Fruit fly (Drosophila melanogaster) whole organism, embryonic: ENCODE results near the gene CG31223.

Experiments
- Antp ChIP-seq: fragments of 200-800 bp; sonication (Bioruptor generic); optimal IDR thresholded peaks from 3 replicates; lab custom pipeline; 2016; ENCODE audit warnings: missing biosample characterization, missing genetic modification characterization
- Atf-2 ChIP-seq: fragments of 200-800 bp; sonication (Bioruptor generic); optimal IDR thresholded peaks from 2 replicates; lab custom pipeline; 2016; ENCODE audit warnings: missing biosample characterization, missing genetic modification characterization
- CG11398 ChIP-seq: fragments of 200-800 bp; sonication (Bioruptor generic); optimal IDR thresholded peaks from 2 replicates; lab custom pipeline; 2016; ENCODE audit warnings: missing biosample characterization, missing genetic modification characterization
- CG11504 ChIP-seq: fragments of 200-800 bp; sonication (Bioruptor generic); optimal IDR thresholded peaks from 3 replicates; lab custom pipeline; 2019; ENCODE audit warnings: missing biosample characterization, mild to moderate bottlenecking, missing genetic modification characterization, moderate library complexity
- CG12104 ChIP-seq: fragments of 200-800 bp; sonication (Bioruptor generic); optimal IDR thresholded peaks from 3 replicates; lab custom pipeline; 2016; ENCODE audit warnings: missing biosample characterization, missing genetic modification characterization
- CG13624 ChIP-seq: fragments of 200-800 bp; sonication (Bioruptor generic); optimal IDR thresholded peaks from 2 replicates; lab custom pipeline; 2016; ENCODE audit warnings: missing biosample characterization, missing genetic modification characterization
- CG14014 ChIP-seq: fragments of 200-800 bp; sonication (Bioruptor generic); IDR thresholded peaks from 2 replicates; pipeline ENCODE4 v1.3.6; 2022; ENCODE audit warnings: missing biosample characterization, missing genetic modification characterization
- CG15269 ChIP-seq: fragments of 200-800 bp; sonication (Bioruptor generic); optimal IDR thresholded peaks from 2 replicates; lab custom pipeline; 2018; ENCODE audit warnings: missing biosample characterization, mild to moderate bottlenecking, missing genetic modification characterization, moderate library complexity
- CG16779 ChIP-seq: fragments of 200-800 bp; sonication (Bioruptor generic); IDR thresholded peaks from 2 replicates; pipeline ENCODE4 v1.3.6; 2022; ENCODE audit warnings: missing biosample characterization, missing genetic modification characterization
- CG2199 ChIP-seq: fragments of 200-800 bp; sonication (Bioruptor generic); IDR thresholded peaks from 3 replicates; pipeline ENCODE4 v1.3.6; 2022; ENCODE audit warnings: missing biosample characterization, missing genetic modification characterization
- CG30431 ChIP-seq: fragments of 200-800 bp; sonication (Bioruptor generic); optimal IDR thresholded peaks from 2 replicates; lab custom pipeline; 2017; ENCODE audit warnings: missing biosample characterization, missing genetic modification characterization
- CG3407 ChIP-seq: fragments of 200-800 bp; sonication (Bioruptor generic); optimal IDR thresholded peaks from 2 replicates; lab custom pipeline; 2018; ENCODE audit warnings: missing biosample characterization, mild to moderate bottlenecking, missing genetic modification characterization
- CG3995 ChIP-seq: fragments of 200-800 bp; sonication (Bioruptor generic); optimal IDR thresholded peaks from 3 replicates; lab custom pipeline; 2016; ENCODE audit warnings: missing biosample characterization, missing genetic modification characterization
- CG5245 ChIP-seq: fragments of 200-800 bp; sonication (Bioruptor generic); optimal IDR thresholded peaks from 3 replicates; lab custom pipeline; 2016; ENCODE audit warnings: missing biosample characterization, missing genetic modification characterization
- CG6765 ChIP-seq: fragments of 200-800 bp; sonication (Bioruptor generic); optimal IDR thresholded peaks from 3 replicates; lab custom pipeline; 2017; ENCODE audit warnings: missing biosample characterization, mild to moderate bottlenecking, missing genetic modification characterization
- CG6813 ChIP-seq: fragments of 200-800 bp; sonication (Bioruptor generic); optimal IDR thresholded peaks from 2 replicates; lab custom pipeline; 2017; ENCODE audit warnings: missing biosample characterization, missing genetic modification characterization, mild to moderate bottlenecking, moderate library complexity, missing genetic modification reagents
- CG7839 ChIP-seq: fragments of 200-800 bp; sonication (Bioruptor generic); optimal IDR thresholded peaks from 3 replicates; lab custom pipeline; 2018; ENCODE audit warnings: missing biosample characterization, mild to moderate bottlenecking, missing genetic modification characterization, moderate library complexity
- CG9932 ChIP-seq: fragments of 200-800 bp; sonication (Bioruptor generic); IDR thresholded peaks from 2 replicates; pipeline ENCODE4 v1.3.6; 2022; ENCODE audit warnings: missing biosample characterization, missing genetic modification characterization
- Dip2 ChIP-seq: fragments of 200-800 bp; sonication (Bioruptor generic); IDR thresholded peaks from 2 replicates; pipeline ENCODE4 v1.3.6; 2022; ENCODE audit warnings: missing biosample characterization, missing genetic modification characterization
- Fer2 ChIP-seq: fragments of 200-800 bp; sonication (Bioruptor generic); optimal IDR thresholded peaks from 2 replicates; lab custom pipeline; 2018; ENCODE audit warnings: missing biosample characterization, mild to moderate bottlenecking, missing genetic modification characterization, moderate library complexity
- Hand ChIP-seq: fragments of 200-800 bp; sonication (Bioruptor generic); optimal IDR thresholded peaks from 2 replicates; lab custom pipeline; 2017; ENCODE audit warnings: mild to moderate bottlenecking, missing biosample characterization, missing genetic modification reagents, missing genetic modification characterization
- Hr39 ChIP-seq: fragments of >200 bp; optimal IDR thresholded peaks from 2 replicates; lab custom pipeline; 2017
- Hr78 ChIP-seq, 2 experiments: fragments of 200-800 bp in 1 of 2; fragments of >200 bp in 1 of 2; sonication (Bioruptor generic) in 1 of 2; optimal IDR thresholded peaks; 2 replicates each; lab custom pipeline; 2017 to 2019; ENCODE audit warnings: missing biosample characterization in 2 of 2, missing genetic modification characterization in 2 of 2, mild to moderate bottlenecking in 1 of 2, moderate library complexity in 1 of 2
- Kr ChIP-seq: fragments of 200-800 bp; sonication (Bioruptor generic); optimal IDR thresholded peaks from 2 replicates; lab custom pipeline; 2017; ENCODE audit warnings: missing biosample characterization, mild to moderate bottlenecking, missing genetic modification characterization
- Lhr ChIP-seq: fragments of 200-800 bp; sonication (Bioruptor generic); optimal IDR thresholded peaks from 3 replicates; lab custom pipeline; 2017; ENCODE audit warnings: mild to moderate bottlenecking, missing biosample characterization, missing genetic modification reagents, missing genetic modification characterization
- Meics ChIP-seq: fragments of 200-800 bp; sonication (Bioruptor generic); optimal IDR thresholded peaks from 2 replicates; lab custom pipeline; 2017; ENCODE audit warnings: missing biosample characterization, mild to moderate bottlenecking, missing genetic modification characterization
- Mrtf ChIP-seq: fragments of 200-800 bp; sonication (Bioruptor generic); IDR thresholded peaks from 3 replicates; pipeline ENCODE4 v1.3.6; 2022; ENCODE audit warnings: missing biosample characterization, missing genetic modification characterization
- Optix ChIP-seq: fragments of 200-800 bp; sonication (Bioruptor generic); IDR thresholded peaks from 3 replicates; pipeline ENCODE4 v1.3.6; 2022; ENCODE audit warnings: missing biosample characterization, missing genetic modification characterization
- Stat92E ChIP-seq, 3 experiments: fragments of >200 bp in 2 of 3; fragments of 200-800 bp in 1 of 3; sonication (Bioruptor generic) in 1 of 3; optimal IDR thresholded peaks; 2 replicates each; lab custom pipeline; 2017 to 2019; ENCODE audit warnings: missing biosample characterization in 3 of 3, missing genetic modification characterization in 3 of 3, mild to moderate bottlenecking in 1 of 3, moderate library complexity in 1 of 3
- TFAM ChIP-seq: fragments of 200-800 bp; sonication (Bioruptor generic); optimal IDR thresholded peaks from 2 replicates; lab custom pipeline; 2017; ENCODE audit warnings: missing biosample characterization, missing genetic modification characterization, inconsistent platforms
- Xbp1 ChIP-seq: fragments of 200-800 bp; sonication (Bioruptor generic); optimal IDR thresholded peaks from 3 replicates; lab custom pipeline; 2016; ENCODE audit warnings: missing biosample characterization, mild to moderate bottlenecking, missing genetic modification characterization
- chm ChIP-seq: fragments of 200-800 bp; sonication (Bioruptor generic); IDR thresholded peaks from 2 replicates; pipeline ENCODE4 v1.3.6; 2022; ENCODE audit warnings: missing biosample characterization, missing genetic modification characterization
- danr ChIP-seq: fragments of 200-800 bp; sonication (Bioruptor generic); IDR thresholded peaks from 2 replicates; pipeline ENCODE4 v1.3.6; 2022; ENCODE audit warnings: missing biosample characterization, missing genetic modification characterization
- dmrt11E ChIP-seq: fragments of 200-800 bp; sonication (Bioruptor generic); optimal IDR thresholded peaks from 3 replicates; lab custom pipeline; 2018; ENCODE audit warnings: missing biosample characterization, mild to moderate bottlenecking, missing genetic modification characterization, moderate library complexity
- fd96Cb ChIP-seq: fragments of 200-800 bp; sonication (Bioruptor generic); optimal IDR thresholded peaks from 2 replicates; lab custom pipeline; 2018; ENCODE audit warnings: missing biosample characterization, mild to moderate bottlenecking, missing genetic modification characterization, moderate library complexity
- fru ChIP-seq: fragments of >200 bp; optimal IDR thresholded peaks from 2 replicates; lab custom pipeline; 2017
- gsb ChIP-seq: fragments of 200-800 bp; sonication (Bioruptor generic); IDR thresholded peaks from 2 replicates; pipeline ENCODE4 v1.3.6; 2022; ENCODE audit warnings: missing biosample characterization, missing genetic modification characterization
- ham ChIP-seq: fragments of 200-800 bp; sonication (Bioruptor generic); IDR thresholded peaks from 2 replicates; pipeline ENCODE4 v1.3.6; 2022; ENCODE audit warnings: missing biosample characterization, missing genetic modification characterization
- hb ChIP-seq: fragments of 200-800 bp; sonication (Bioruptor generic); IDR thresholded peaks from 3 replicates; pipeline ENCODE4 v1.3.6; 2022; ENCODE audit warnings: missing biosample characterization, missing genetic modification characterization; ENCODE audit not compliant: partially characterized antibody
- hbn ChIP-seq: fragments of 200-800 bp; sonication (Bioruptor generic); IDR thresholded peaks from 2 replicates; pipeline ENCODE4 v1.3.6; 2022; ENCODE audit warnings: missing biosample characterization, missing genetic modification characterization; ENCODE audit not compliant: partially characterized antibody
- insv ChIP-seq, 2 experiments: fragments of 200-800 bp; sonication (Bioruptor generic); optimal IDR thresholded peaks; 3 replicates each; lab custom pipeline; 2016 to 2018; ENCODE audit warnings: missing biosample characterization in 2 of 2, missing genetic modification characterization in 2 of 2
- ken ChIP-seq: fragments of 200-800 bp; sonication (Bioruptor generic); IDR thresholded peaks from 3 replicates; pipeline ENCODE4 v1.3.6; 2022; ENCODE audit warnings: missing biosample characterization, missing genetic modification characterization
- org-1 ChIP-seq: fragments of 200-800 bp; sonication (Bioruptor generic); optimal IDR thresholded peaks from 2 replicates; lab custom pipeline; 2017; ENCODE audit warnings: missing biosample characterization, missing genetic modification characterization
- phol ChIP-seq: fragments of 200-800 bp; sonication (Bioruptor generic); optimal IDR thresholded peaks from 3 replicates; lab custom pipeline; 2018; ENCODE audit warnings: missing biosample characterization, mild to moderate bottlenecking, missing genetic modification characterization, moderate library complexity
- pzg ChIP-seq: fragments of 200-800 bp; sonication (Bioruptor generic); optimal IDR thresholded peaks from 3 replicates; lab custom pipeline; 2018; ENCODE audit warnings: missing biosample characterization, mild to moderate bottlenecking, missing genetic modification characterization, moderate library complexity
- ranshi ChIP-seq: fragments of 200-800 bp; sonication (Bioruptor generic); IDR thresholded peaks from 2 replicates; pipeline ENCODE4 v1.3.6; 2022; ENCODE audit warnings: missing biosample characterization, missing genetic modification characterization
- repo ChIP-seq: fragments of 200-800 bp; sonication (Bioruptor generic); optimal IDR thresholded peaks from 2 replicates; lab custom pipeline; 2016; ENCODE audit warnings: missing biosample characterization, missing genetic modification characterization
- row ChIP-seq: fragments of 200-800 bp; sonication (Bioruptor generic); IDR thresholded peaks from 3 replicates; pipeline ENCODE4 v1.3.6; 2022; ENCODE audit warnings: missing biosample characterization, missing genetic modification characterization
- trh ChIP-seq: fragments of 200-800 bp; sonication (Bioruptor generic); optimal IDR thresholded peaks from 2 replicates; lab custom pipeline; 2016; ENCODE audit warnings: missing biosample characterization, missing genetic modification characterization
- wek ChIP-seq: fragments of 200-800 bp; sonication (Bioruptor generic); optimal IDR thresholded peaks from 3 replicates; lab custom pipeline; 2018; ENCODE audit warnings: missing biosample characterization, mild to moderate bottlenecking, missing genetic modification characterization, moderate library complexity

The CG31223 gene

dm6 chr3R:20829416-20830131 lies 1.4 kb upstream of the CG31223 start (continued):
- TF ChIP-seq Stat92E (GFP tag; optimal IDR thresholded peaks at IDR 0.05; lab: Kevin White, UChicago) = no peak
- TF ChIP-seq CG9932 (GFP tag; lab: Robert Waterston, UW) = peak; percentile 61
- TF ChIP-seq wek = no peak
- no peak for TF ChIP-seq CG13624
- TF ChIP-seq Dip2 (GFP tag; lab: Robert Waterston, UW) = no peak
- TF ChIP-seq hb = no peak
- no peak for TF ChIP-seq Atf-2 (GFP tag; lab: Kevin White, UChicago)
- TF ChIP-seq Hr39 (lab: Kevin White, UChicago) = no peak
- peak; percentile 58 for TF ChIP-seq CG7839 (tag; lab: Kevin White, UChicago)
- TF ChIP-seq Lhr (GFP tag; lab: Kevin White, UChicago) = no peak
- peak; percentile 21 for TF ChIP-seq pzg (GFP tag; lab: Kevin White, UChicago)
- peak; percentile 5; the same call in 1 of the 2 replicates for TF ChIP-seq ranshi (GFP tag; lab: Robert Waterston, UW)
- no peak for TF ChIP-seq Antp (GFP tag; lab: Kevin White, UChicago)
- peak; percentile 59 for TF ChIP-seq CG11504 (tag; lab: Kevin White, UChicago)
- TF ChIP-seq dmrt11E (tag; lab: Kevin White, UChicago) = peak; percentile 36
- TF ChIP-seq CG5245 (GFP tag; lab: Kevin White, UChicago) = no peak
- TF ChIP-seq danr (GFP tag; lab: Robert Waterston, UW) = no peak
- no peak for TF ChIP-seq trh
- TF ChIP-seq CG3407 (GFP tag; lab: Kevin White, UChicago) = peak; percentile 13
- TF ChIP-seq Hr78 (GFP tag; optimal IDR thresholded peaks at IDR 0.05; lab: Kevin White, UChicago) = peak in 1 of 2 experiments; percentile 18
- TF ChIP-seq phol (tag; lab: Kevin White, UChicago) = peak; percentile 23
- no peak for TF ChIP-seq insv (GFP tag; optimal IDR thresholded peaks at IDR 0.05; lab: Kevin White, UChicago)
- no peak; the same call in 1 of the 2 replicates for TF ChIP-seq chm (GFP tag; lab: Robert Waterston, UW)
- TF ChIP-seq repo (GFP tag; lab: Kevin White, UChicago) = no peak
- TF ChIP-seq CG6765 (GFP tag; lab: Kevin White, UChicago) = no peak
- TF ChIP-seq CG11398 (GFP tag; lab: Kevin White, UChicago) = no peak
- TF ChIP-seq CG30431 (GFP tag; lab: Kevin White, UChicago) = no peak
- TF ChIP-seq Hand (GFP tag; lab: Kevin White, UChicago) = no peak
- TF ChIP-seq Kr (GFP tag; lab: Kevin White, UChicago) = no peak
- peak; percentile 53 for TF ChIP-seq Meics (GFP tag; lab: Kevin White, UChicago)
- 0 out of 3 replicates have a peak, but pooled peaks have one; percentile 54 for TF ChIP-seq CG2199 (GFP tag; lab: Robert Waterston, UW)
- TF ChIP-seq org-1 (GFP tag; lab: Kevin White, UChicago) = no peak
- TF ChIP-seq CG16779 (GFP tag; lab: Robert Waterston, UW) = no peak
- TF ChIP-seq gsb (GFP tag; lab: Robert Waterston, UW) = no peak
- TF ChIP-seq hbn (GFP tag; lab: Robert Waterston, UW) = 0 out of 2 replicates have a peak, but pooled peaks have one; percentile 37
- no peak for TF ChIP-seq fru (lab: Kevin White, UChicago)
- TF ChIP-seq ham (GFP tag; lab: Robert Waterston, UW) = no peak
- TF ChIP-seq CG15269 (tag; lab: Kevin White, UChicago) = peak; percentile 53
- TF ChIP-seq Mrtf (GFP tag; lab: Robert Waterston, UW) = no peak
- TF ChIP-seq CG6813 (GFP tag; lab: Kevin White, UChicago) = no peak
- no peak for TF ChIP-seq ken
- no peak for TF ChIP-seq Optix (GFP tag; lab: Robert Waterston, UW)
- no peak for TF ChIP-seq Xbp1 (GFP tag; lab: Kevin White, UChicago)
- no peak for TF ChIP-seq TFAM
- TF ChIP-seq fd96Cb = peak; percentile 17
- no peak for TF ChIP-seq Fer2 (tag; lab: Kevin White, UChicago)
- peak; percentile 31 for TF ChIP-seq CG12104 (GFP tag; lab: Kevin White, UChicago)
- TF ChIP-seq row (GFP tag; lab: Robert Waterston, UW) = peak; percentile 91
- TF ChIP-seq CG14014 (GFP tag; lab: Robert Waterston, UW) = 0 out of 2 replicates have a peak, but pooled peaks have one; percentile 12
- TF ChIP-seq CG3995 = no peak
